Fruit fly (Drosophila melanogaster) whole organism, prepupa: ENCODE data around the gene CG7966.

Experiments used
- CG10631 ChIP-seq: fragments of 200-800 bp; sonication (Bioruptor generic); optimal IDR thresholded peaks from 2 replicates; lab custom pipeline; 2016; ENCODE audit warnings: missing biosample characterization, missing genetic modification characterization
- CG32006 ChIP-seq: fragments of 200-800 bp; sonication (Bioruptor generic); optimal IDR thresholded peaks from 3 replicates; lab custom pipeline; 2017; ENCODE audit warnings: missing biosample characterization, mild to moderate bottlenecking, missing genetic modification characterization
- CG6854 ChIP-seq: fragments of 200-800 bp; sonication (Bioruptor generic); optimal IDR thresholded peaks from 2 replicates; lab custom pipeline; 2017; ENCODE audit warnings: missing biosample characterization, mild to moderate bottlenecking, missing genetic modification characterization
- CG8319 ChIP-seq: fragments of 200-800 bp; sonication (Bioruptor generic); optimal IDR thresholded peaks from 3 replicates; lab custom pipeline; 2016; ENCODE audit warnings: missing biosample characterization, missing genetic modification characterization
- Ets96B ChIP-seq: fragments of 200-800 bp; optimal IDR thresholded peaks from 2 replicates; lab custom pipeline; 2019; ENCODE audit warnings: missing biosample characterization, mild to moderate bottlenecking, missing genetic modification characterization, moderate library complexity
- fkh ChIP-seq: fragments of 200-800 bp; sonication (Bioruptor generic); optimal IDR thresholded peaks from 3 replicates; lab custom pipeline; 2017; ENCODE audit warnings: missing biosample characterization, mild to moderate bottlenecking, missing genetic modification characterization, moderate library complexity
- spab ChIP-seq: fragments of 200-800 bp; sonication (Bioruptor generic); optimal IDR thresholded peaks from 2 replicates; lab custom pipeline; 2017; ENCODE audit warnings: missing biosample characterization, mild to moderate bottlenecking, missing genetic modification characterization, missing genetic modification reagents

DNA sequence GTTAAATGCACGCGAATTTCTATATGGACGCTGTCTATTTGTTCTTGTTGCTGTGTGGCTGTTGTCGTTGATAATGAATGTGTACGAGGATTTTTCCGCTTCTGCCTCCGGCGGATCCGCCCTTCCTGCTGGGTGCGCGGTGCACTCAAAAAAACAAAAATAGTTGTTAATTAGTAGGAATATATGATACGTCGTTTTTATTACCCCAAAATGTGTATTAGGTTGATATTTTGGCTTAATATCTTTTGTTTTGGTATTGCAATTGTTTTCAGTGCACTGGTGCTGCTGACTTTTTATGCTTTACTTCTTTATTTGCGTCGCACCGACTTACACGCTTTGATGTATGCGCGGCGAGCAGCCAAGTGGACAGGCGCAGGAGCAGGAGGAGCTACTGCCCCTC, 40.4 kb upstream of the CG7966 start:
- TF ChIP-seq fkh (GFP tag; lab: Kevin White, UChicago): no peak
- peak; percentile 25 for TF ChIP-seq CG32006 (GFP tag; lab: Kevin White, UChicago)
- TF ChIP-seq CG10631 (GFP tag; lab: Kevin White, UChicago): peak; percentile 20
- TF ChIP-seq Ets96B (tag; lab: Kevin White, UChicago): peak; percentile 45
- no peak for TF ChIP-seq CG6854 (GFP tag; lab: Kevin White, UChicago)
- TF ChIP-seq spab (GFP tag; lab: Kevin White, UChicago): peak; percentile 24
- no peak for TF ChIP-seq CG8319
